Fruit fly (Drosophila melanogaster): ENCODE results near the gene Uvrag.
A peak's percentile ranks its signal among the peaks of the same experiment; 100 is the strongest.

Gene Uvrag

DNA sequence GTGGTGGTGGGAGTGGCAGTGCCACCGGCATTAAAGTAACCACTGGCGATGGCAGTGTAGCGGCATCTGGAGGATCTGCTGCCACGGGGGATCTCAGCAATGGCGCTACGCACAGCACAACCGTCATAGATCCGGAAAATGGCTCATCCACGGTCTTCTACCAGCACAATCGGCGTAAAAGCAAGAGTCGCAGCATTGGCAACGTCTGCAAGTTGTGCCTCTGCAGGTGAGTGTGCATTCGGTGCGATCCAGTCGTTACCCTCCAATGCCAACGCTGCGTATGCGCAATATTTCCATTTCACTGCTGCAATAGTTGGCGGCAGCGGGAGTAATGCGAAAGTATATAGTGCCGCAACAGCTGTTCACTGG lies 4.5 kb downstream of the Uvrag start:
- no peak for TF ChIP-seq spab (GFP tag; optimal IDR thresholded peaks at IDR 0.05)
- TF ChIP-seq CG15336 (GFP tag; IDR thresholded peaks at IDR 0.05), result no peak; the same call in 1 of the 2 replicates
- no peak for TF ChIP-seq CG10631 (GFP tag; optimal IDR thresholded peaks at IDR 0.05)
- TF ChIP-seq Hr4 (GFP tag; optimal IDR thresholded peaks at IDR 0.05), result peak; percentile 12
- TF ChIP-seq salr (GFP tag; optimal IDR thresholded peaks at IDR 0.05), result no peak
- peak; percentile 73; the same call in 1 of the 3 replicates for TF ChIP-seq eg (GFP tag; IDR thresholded peaks at IDR 0.05)
- TF ChIP-seq dac (GFP tag; optimal IDR thresholded peaks at IDR 0.05), result no peak
- TF ChIP-seq CG31627 (GFP tag; optimal IDR thresholded peaks at IDR 0.05), result no peak
- peak; percentile 5 for TF ChIP-seq pdm3 (GFP tag; optimal IDR thresholded peaks at IDR 0.05)
- TF ChIP-seq CG32006 (GFP tag; optimal IDR thresholded peaks at IDR 0.05), result peak; percentile 65
- 0 out of 3 replicates have a peak, but pooled peaks have one; percentile 49 for TF ChIP-seq CG6163 (GFP tag; IDR thresholded peaks at IDR 0.05)
- 0 out of 3 replicates have a peak, but pooled peaks have one; percentile 52 for TF ChIP-seq CG8119 (GFP tag; IDR thresholded peaks at IDR 0.05)
- no peak for TF ChIP-seq CG3032 (tag; optimal IDR thresholded peaks at IDR 0.05)
- peak; percentile 39; the same call in 1 of the 2 replicates for TF ChIP-seq Gug (GFP tag; IDR thresholded peaks at IDR 0.05)
- no peak for TF ChIP-seq Hr39 (GFP tag; optimal IDR thresholded peaks at IDR 0.05)
- TF ChIP-seq CG1621 (tag; optimal IDR thresholded peaks at IDR 0.05), result no peak
- no peak for TF ChIP-seq CG10669 (GFP tag; optimal IDR thresholded peaks at IDR 0.05)
- no peak for TF ChIP-seq vri (GFP tag; optimal IDR thresholded peaks at IDR 0.05)
- TF ChIP-seq CG3919 (GFP tag; optimal IDR thresholded peaks at IDR 0.05), result no peak
- no peak for TF ChIP-seq svp (GFP tag)
- TF ChIP-seq CG6792 (GFP tag; optimal IDR thresholded peaks at IDR 0.05), result no peak

dm6 chr2L:13291960-13292487 lies 5.4 kb downstream of the Uvrag start:
- TF ChIP-seq CG10631 (GFP tag; optimal IDR thresholded peaks at IDR 0.05) (no peak), Eip78C (GFP tag) (peak; percentile 51)

DNA sequence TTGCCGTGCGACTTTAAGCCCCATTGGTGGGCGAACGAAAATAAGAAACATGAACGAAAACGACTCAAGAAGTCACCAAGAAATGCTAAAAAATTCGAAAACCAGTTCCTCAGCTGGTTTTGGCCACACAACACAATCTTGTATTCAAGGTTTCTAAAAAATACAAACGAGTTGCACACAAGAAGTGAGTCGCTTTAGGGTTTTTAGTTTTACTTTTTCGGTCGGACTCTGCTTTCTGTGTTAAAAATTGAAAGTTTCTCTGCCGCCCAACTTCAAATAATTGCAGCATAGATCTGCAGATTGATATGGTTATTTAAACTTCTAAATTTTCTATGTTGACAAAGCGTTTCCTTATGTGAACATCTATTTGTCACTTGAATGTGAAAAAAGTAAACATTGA lies 6.0 kb downstream of the Uvrag start, which contains the start of gene CG16824:
Gene CG16824, plus strand, starts transcription at position 384 of the 400 bp plus-strand sequence.
- TF ChIP-seq fkh (GFP tag; optimal IDR thresholded peaks at IDR 0.05) (no peak), Blimp-1 (GFP tag; optimal IDR thresholded peaks at IDR 0.05) (peak; percentile 2)

DNA sequence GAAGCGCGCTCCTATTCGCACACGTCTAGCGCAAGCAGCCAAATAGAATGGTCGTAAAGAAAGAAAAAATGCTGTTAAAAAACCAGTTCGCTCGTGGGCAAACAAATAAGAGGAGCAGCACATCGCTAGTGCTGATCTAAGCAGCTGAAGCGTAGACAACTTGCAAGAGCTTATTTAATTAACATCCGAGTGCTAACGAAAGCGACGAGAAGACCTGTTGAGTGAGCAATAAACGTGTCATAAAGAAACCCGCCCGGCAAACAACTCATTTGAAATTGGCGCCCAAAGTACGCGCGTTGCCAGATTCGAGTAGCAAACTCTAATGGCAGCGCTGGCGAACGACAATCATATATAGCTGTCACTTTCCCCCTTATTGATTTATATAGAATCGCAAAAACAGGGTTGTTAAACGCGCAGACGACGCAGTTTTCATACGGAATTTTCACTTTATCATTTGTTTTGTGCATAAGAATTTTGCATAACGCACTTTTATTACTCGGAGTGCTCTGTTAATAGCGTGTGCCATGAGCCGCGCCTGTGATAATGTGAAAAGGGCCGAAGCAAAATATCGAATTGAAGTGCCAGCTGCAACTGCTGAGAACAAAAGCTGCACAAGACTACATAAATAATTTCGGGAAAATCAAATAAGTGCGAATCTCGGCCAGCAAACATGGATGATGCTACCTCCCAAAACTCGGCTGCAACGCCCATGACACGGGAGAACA lies 9.6 kb downstream of the Uvrag start:
- TF ChIP-seq Sox14 (GFP tag; optimal IDR thresholded peaks at IDR 0.05), result peak; percentile 45
- peak; percentile 6 for TF ChIP-seq Blimp-1 (GFP tag; optimal IDR thresholded peaks at IDR 0.05)
- no peak for TF ChIP-seq CG32006 (GFP tag; optimal IDR thresholded peaks at IDR 0.05)
- no peak for TF ChIP-seq CG6854 (GFP tag; optimal IDR thresholded peaks at IDR 0.05)
- peak; percentile 80 for TF ChIP-seq fkh (GFP tag; optimal IDR thresholded peaks at IDR 0.05)
- TF ChIP-seq CG4318 (GFP tag; optimal IDR thresholded peaks at IDR 0.05), result no peak
- no peak for TF ChIP-seq esn (GFP tag; optimal IDR thresholded peaks at IDR 0.05)
- TF ChIP-seq eg (GFP tag; IDR thresholded peaks at IDR 0.05), result no peak

DNA sequence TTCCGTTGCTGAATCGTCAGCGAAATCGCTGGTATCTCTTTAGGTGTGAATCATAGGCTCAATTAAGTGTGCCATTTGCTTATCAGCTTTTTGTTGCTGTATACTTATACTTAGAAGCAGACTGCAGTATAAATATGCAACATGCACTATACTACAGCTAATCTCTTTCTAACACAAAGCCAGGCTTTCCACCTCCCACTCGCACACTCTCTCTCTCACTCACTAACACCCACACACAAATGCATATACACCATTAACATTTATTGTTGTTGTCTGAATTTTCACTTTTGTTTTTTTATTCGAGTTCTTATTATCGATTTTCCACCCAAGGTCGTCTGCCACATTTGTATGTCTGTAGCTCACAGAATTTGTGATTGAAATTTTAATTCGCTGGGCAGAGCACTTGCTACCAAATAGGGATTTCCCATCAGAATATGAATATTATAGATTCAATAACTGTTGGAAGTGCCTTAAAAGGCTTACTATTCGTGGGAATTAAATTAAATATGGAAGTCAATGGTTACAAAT lies 10.2 kb downstream of the Uvrag start:
- TF ChIP-seq esn (GFP tag; optimal IDR thresholded peaks at IDR 0.05) (no peak), CG8632 (GFP tag; optimal IDR thresholded peaks at IDR 0.05) (no peak), Hr39 (GFP tag; optimal IDR thresholded peaks at IDR 0.05) (no peak), cyc (GFP tag; optimal IDR thresholded peaks at IDR 0.05) (no peak), CG7368 (GFP tag; optimal IDR thresholded peaks at IDR 0.05) (no peak), Eip93F (GFP tag; optimal IDR thresholded peaks at IDR 0.05) (no peak), fd59A (GFP tag; optimal IDR thresholded peaks at IDR 0.05) (no peak), vri (GFP tag; optimal IDR thresholded peaks at IDR 0.05) (no peak), Met (GFP tag; optimal IDR thresholded peaks at IDR 0.05) (no peak), fkh (GFP tag; optimal IDR thresholded peaks at IDR 0.05) (no peak), CG31627 (GFP tag; optimal IDR thresholded peaks at IDR 0.05) (no peak), CG10631 (GFP tag; optimal IDR thresholded peaks at IDR 0.05) (no peak), svp (GFP tag) (no peak), fd85E (GFP tag; optimal IDR thresholded peaks at IDR 0.05) (no peak), CG1621 (tag; optimal IDR thresholded peaks at IDR 0.05) (no peak), spab (GFP tag; optimal IDR thresholded peaks at IDR 0.05) (no peak), dsx (GFP tag; optimal IDR thresholded peaks at IDR 0.05; ENCODE audit: poor library complexity, severe bottlenecking) (no peak), CG6792 (GFP tag; optimal IDR thresholded peaks at IDR 0.05) (no peak), Eip78C (GFP tag) (no peak), eg (GFP tag; IDR thresholded peaks at IDR 0.05) (no peak)
